Worm (Caenorhabditis elegans) whole organism, early embryonic: Measurements from ENCODE around the gene srh-295.
A peak's percentile ranks its signal among the peaks of the same experiment; 100 is the strongest.
"Not testable (repeated sequence)": the region's sequence is repeated elsewhere in the genome, so short reads cannot be mapped to it uniquely, and the experiment has no call there.

Experiments used
- B0310.2 ChIP-seq: sonication (generic microtip); optimal IDR thresholded peaks from 2 replicates; lab custom pipeline; 2016; ENCODE audit warnings: mild to moderate bottlenecking, missing genetic modification characterization, missing compliant biosample characterization
- F13C5.2 ChIP-seq: sonication (generic microtip); optimal IDR thresholded peaks from 2 replicates; lab custom pipeline; 2017; ENCODE audit warnings: mild to moderate bottlenecking, missing genetic modification characterization, inconsistent platforms, missing compliant biosample characterization
- aly-1 ChIP-seq: sonication (generic microtip); optimal IDR thresholded peaks from 2 replicates; lab custom pipeline; 2016; ENCODE audit warnings: missing genetic modification characterization, missing compliant biosample characterization
- ama-1 ChIP-seq: fragments of 150-350 bp; optimal IDR thresholded peaks from 2 replicates; lab custom pipeline; 2014
- ceh-13 ChIP-seq: fragments of 200-800 bp; sonication (Bioruptor generic); optimal IDR thresholded peaks from 2 replicates; lab custom pipeline; 2018; ENCODE audit warnings: mild to moderate bottlenecking, missing genetic modification characterization, missing compliant biosample characterization
- ets-7 ChIP-seq: sonication (generic microtip); optimal IDR thresholded peaks from 2 replicates; lab custom pipeline; 2016; ENCODE audit warnings: missing genotype, missing genetic modification characterization, missing compliant biosample characterization
- flt-1 ChIP-seq: fragments of 200-800 bp; sonication (Bioruptor generic); IDR thresholded peaks from 2 replicates; pipeline ENCODE4 v1.3.6; 2022; ENCODE audit warnings: missing genetic modification characterization, missing compliant biosample characterization
- hmbx-1 ChIP-seq: sonication (generic microtip); optimal IDR thresholded peaks from 2 replicates; lab custom pipeline; 2016; ENCODE audit warnings: mild to moderate bottlenecking, missing genetic modification characterization, missing compliant biosample characterization
- hmg-4 ChIP-seq: fragments of 200-800 bp; sonication (Bioruptor generic); optimal IDR thresholded peaks from 2 replicates; lab custom pipeline; 2018; ENCODE audit warnings: mild to moderate bottlenecking, missing genetic modification characterization, missing compliant biosample characterization
- hnd-1 ChIP-seq: sonication (generic microtip); optimal IDR thresholded peaks from 2 replicates; lab custom pipeline; 2016; ENCODE audit warnings: missing genetic modification characterization, missing compliant biosample characterization
- pes-1 ChIP-seq: fragments of 200-800 bp; sonication (Bioruptor generic); IDR thresholded peaks from 2 replicates; pipeline ENCODE4 v1.3.6; 2022; ENCODE audit warnings: missing genetic modification reagents, missing genetic modification characterization, missing compliant biosample characterization
- scrt-1 ChIP-seq: fragments of 200-800 bp; sonication (Bioruptor generic); IDR thresholded peaks from 2 replicates; pipeline ENCODE4 v1.3.6; 2022; ENCODE audit warnings: missing genetic modification characterization, missing compliant biosample characterization
- sea-1 ChIP-seq: fragments of 200-800 bp; sonication (Bioruptor generic); conservative IDR thresholded peaks from 2 replicates; pipeline ENCODE4 v1.3.6; 2022; ENCODE audit warnings: missing genetic modification characterization, missing compliant biosample characterization
- tbx-11 ChIP-seq: fragments of 200-800 bp; sonication (Bioruptor generic); IDR thresholded peaks from 2 replicates; pipeline ENCODE4 v1.3.6; 2022; ENCODE audit warnings: missing genetic modification characterization, missing compliant biosample characterization
- tbx-37 ChIP-seq: fragments of 200-800 bp; sonication (Bioruptor generic); conservative IDR thresholded peaks from 2 replicates; pipeline ENCODE4 v1.3.6; 2022; ENCODE audit warnings: missing genetic modification reagents, missing genetic modification characterization, missing compliant biosample characterization
- tra-4 ChIP-seq: sonication (generic microtip); optimal IDR thresholded peaks from 2 replicates; lab custom pipeline; 2017; ENCODE audit warnings: missing genetic modification characterization, missing compliant biosample characterization

The srh-295 gene

ce11 chrV:15315827-15316527 lies 14.4 kb upstream of the srh-295 start, which contains the start of the genes srt-22 and nhr-246:
srt-22 (minus strand) TSS chrV:15315927.
nhr-246 (plus strand) TSS chrV:15316477.
- TF ChIP-seq scrt-1, result no peak
- no peak for TF ChIP-seq hnd-1 (tag; lab: Kevin White, UChicago)
- no peak for TF ChIP-seq hmg-4 (GFP tag; lab: Kevin White, UChicago)
- TF ChIP-seq tbx-11 (GFP tag; lab: Robert Waterston, UW), result no peak
- no peak for TF ChIP-seq flt-1 (GFP tag; lab: Robert Waterston, UW)

- no peak for TF ChIP-seq ceh-13 (GFP tag; lab: Kevin White, UChicago)
- no peak for TF ChIP-seq flt-1 (GFP tag; lab: Robert Waterston, UW)
Measured at ce11 chrV:15318638-15319037, 11.8 kb upstream of the srh-295 start, which contains the start of gene nhr-291. nhr-291 (plus strand) TSS chrV:15318961.

- peak; percentile 51; the same call in 1 of the 2 replicates for TF ChIP-seq flt-1 (GFP tag; lab: Robert Waterston, UW)
- peak; percentile 64 for TF ChIP-seq pes-1 (GFP tag; lab: Robert Waterston, UW)
Measured at ce11 chrV:15320756-15321332, 9.6 kb upstream of the srh-295 start.

ce11 chrV:15322653-15323052 lies 7.8 kb upstream of the srh-295 start, which contains the start of gene nhr-247:
nhr-247 (plus strand) TSS chrV:15322982.
- TF ChIP-seq ama-1 (lab: Kevin White, UChicago); ceh-13 (GFP tag; lab: Kevin White, UChicago); scrt-1: not testable (repeated sequence)

ce11 chrV:15323417-15323816 lies 7.0 kb upstream of the srh-295 start:
- TF ChIP-seq tbx-11 (GFP tag; lab: Robert Waterston, UW), result no peak
- TF ChIP-seq B0310.2 (tag; lab: Kevin White, UChicago), result no peak
- TF ChIP-seq pes-1 (GFP tag; lab: Robert Waterston, UW), result no peak
- no peak for TF ChIP-seq hnd-1 (tag; lab: Kevin White, UChicago)
- TF ChIP-seq tra-4 (tag; lab: Kevin White, UChicago), result no peak
- TF ChIP-seq sea-1 (GFP tag; lab: Robert Waterston, UW), result no peak
- TF ChIP-seq aly-1 (tag; lab: Kevin White, UChicago), result no peak
- no peak for TF ChIP-seq flt-1 (GFP tag; lab: Robert Waterston, UW)
- no peak for TF ChIP-seq tbx-37
- TF ChIP-seq scrt-1, result no peak
- TF ChIP-seq F13C5.2 (tag; lab: Kevin White, UChicago), result no peak
- TF ChIP-seq hmg-4 (GFP tag; lab: Kevin White, UChicago), result no peak

ce11 chrV:15327745-15328447 lies 2.5 kb upstream of the srh-295 start, which contains the start of gene ZK1037.6:
ZK1037.6 (minus strand) TSS chrV:15327795.
- TF ChIP-seq hmbx-1 (tag; lab: Kevin White, UChicago), result no peak
- TF ChIP-seq sea-1 (GFP tag; lab: Robert Waterston, UW), result no peak
- no peak for TF ChIP-seq tbx-11 (GFP tag; lab: Robert Waterston, UW)
- no peak for TF ChIP-seq ets-7 (tag; lab: Kevin White, UChicago)

ce11 chrV:15332851-15333250 lies 2.4 kb downstream of the srh-295 start, which contains the start of gene srw-113:
srw-113 (plus strand) TSS chrV:15333151.
- TF ChIP-seq tbx-11 (GFP tag; lab: Robert Waterston, UW), result no peak
- TF ChIP-seq scrt-1, result no peak
- no peak for TF ChIP-seq tbx-37
- no peak for TF ChIP-seq hmbx-1 (tag; lab: Kevin White, UChicago)
- TF ChIP-seq tra-4 (tag; lab: Kevin White, UChicago), result no peak
- no peak for TF ChIP-seq aly-1 (tag; lab: Kevin White, UChicago)
- TF ChIP-seq ceh-13 (GFP tag; lab: Kevin White, UChicago), result no peak
- TF ChIP-seq pes-1 (GFP tag; lab: Robert Waterston, UW), result no peak
- no peak for TF ChIP-seq sea-1 (GFP tag; lab: Robert Waterston, UW)
- no peak for TF ChIP-seq ama-1 (lab: Kevin White, UChicago)
- TF ChIP-seq hnd-1 (tag; lab: Kevin White, UChicago), result no peak
- no peak for TF ChIP-seq hmg-4 (GFP tag; lab: Kevin White, UChicago)
- TF ChIP-seq F13C5.2 (tag; lab: Kevin White, UChicago), result no peak
- no peak for TF ChIP-seq ets-7 (tag; lab: Kevin White, UChicago)

ce11 chrV:15337405-15337804 lies 7.0 kb downstream of the srh-295 start, which contains the start of gene wrt-7:
wrt-7 (minus strand) TSS chrV:15337505.
- TF ChIP-seq sea-1 (GFP tag; lab: Robert Waterston, UW), result no peak
- no peak for TF ChIP-seq hmg-4 (GFP tag; lab: Kevin White, UChicago)
- no peak for TF ChIP-seq ceh-13 (GFP tag; lab: Kevin White, UChicago)
- TF ChIP-seq scrt-1, result no peak
- TF ChIP-seq tra-4 (tag; lab: Kevin White, UChicago), result no peak
- no peak for TF ChIP-seq tbx-37
- no peak for TF ChIP-seq B0310.2 (tag; lab: Kevin White, UChicago)
- no peak for TF ChIP-seq pes-1 (GFP tag; lab: Robert Waterston, UW)
